Fruit fly (Drosophila melanogaster) Kc167 (cell line): Measurements from ENCODE around the gene CG32270.

Experiments used
- psq ChIP-seq: fragments of >200 bp; optimal IDR thresholded peaks from 2 replicates; lab custom pipeline; 2017; ENCODE audit warnings: missing external identifiers
- ttk ChIP-seq: sonication (Bioruptor generic); optimal IDR thresholded peaks from 2 replicates; lab custom pipeline; 2017; ENCODE audit warnings: missing external identifiers

DNA sequence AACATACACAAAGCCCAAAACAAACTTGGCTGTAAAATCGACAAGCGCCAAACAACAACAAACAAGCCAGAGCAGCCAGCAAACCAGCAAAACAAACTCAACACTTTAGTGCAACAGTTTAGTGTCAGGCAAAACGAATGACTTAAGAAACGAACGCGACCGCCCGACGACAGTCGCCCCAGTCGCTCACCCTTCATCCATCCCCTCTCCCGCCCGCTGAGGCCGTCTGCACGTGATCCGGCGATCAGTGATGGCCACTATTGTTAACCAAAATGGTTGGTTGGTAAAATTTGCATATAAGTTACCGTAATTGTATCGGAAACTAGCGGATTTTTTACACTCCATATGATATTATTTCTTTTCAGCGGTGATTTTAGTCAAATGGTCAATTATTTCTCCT is 44.8 kb upstream of the CG32270 start:
- TF ChIP-seq psq (lab: Kevin White, UChicago) (no peak), ttk (lab: Kevin White, UChicago) (no peak)
